Fruit fly (Drosophila melanogaster) whole organism, prepupa: ENCODE measurements around the gene DNAlig3.

Experiments
- CG10631 ChIP-seq: fragments of 200-800 bp; sonication (Bioruptor generic); optimal IDR thresholded peaks from 2 replicates; lab custom pipeline; 2016; ENCODE audit warnings: missing biosample characterization, missing genetic modification characterization
- CG10669 ChIP-seq: fragments of 200-800 bp; sonication (Bioruptor generic); optimal IDR thresholded peaks from 3 replicates; lab custom pipeline; 2018; ENCODE audit warnings: missing biosample characterization, mild to moderate bottlenecking, missing genetic modification characterization, moderate library complexity
- CG11762 ChIP-seq: fragments of 200-800 bp; sonication (Bioruptor generic); optimal IDR thresholded peaks from 3 replicates; lab custom pipeline; 2016; ENCODE audit warnings: missing biosample characterization, missing genetic modification characterization; ENCODE audit not compliant: insufficient read depth
- CG11902 ChIP-seq: fragments of 200-800 bp; sonication (Bioruptor generic); optimal IDR thresholded peaks from 3 replicates; lab custom pipeline; 2016; ENCODE audit warnings: missing biosample characterization, missing genetic modification characterization
- CG15336 ChIP-seq: fragments of 200-800 bp; sonication (Bioruptor generic); IDR thresholded peaks from 2 replicates; pipeline ENCODE4 v1.3.6; 2022; ENCODE audit warnings: missing biosample characterization, missing genetic modification characterization
- CG1621 ChIP-seq: fragments of 200-800 bp; sonication (Bioruptor generic); optimal IDR thresholded peaks from 3 replicates; lab custom pipeline; 2018; ENCODE audit warnings: missing biosample characterization, mild to moderate bottlenecking, missing genetic modification characterization
- CG3032 ChIP-seq: fragments of 200-800 bp; optimal IDR thresholded peaks from 2 replicates; lab custom pipeline; 2019; ENCODE audit warnings: missing biosample characterization, mild to moderate bottlenecking, missing genetic modification characterization, moderate library complexity
- CG31627 ChIP-seq: fragments of 200-800 bp; sonication (Bioruptor generic); optimal IDR thresholded peaks from 3 replicates; lab custom pipeline; 2016; ENCODE audit warnings: missing biosample characterization, missing genetic modification characterization
- CG32006 ChIP-seq: fragments of 200-800 bp; sonication (Bioruptor generic); optimal IDR thresholded peaks from 3 replicates; lab custom pipeline; 2017; ENCODE audit warnings: missing biosample characterization, mild to moderate bottlenecking, missing genetic modification characterization
- CG34406 ChIP-seq: fragments of 200-800 bp; sonication (Bioruptor generic); optimal IDR thresholded peaks from 3 replicates; lab custom pipeline; 2016; ENCODE audit warnings: missing biosample characterization, missing genetic modification characterization
- CG3919 ChIP-seq: fragments of 200-800 bp; sonication (Bioruptor generic); optimal IDR thresholded peaks from 3 replicates; lab custom pipeline; 2016; ENCODE audit warnings: missing biosample characterization, missing genetic modification characterization
- CG4318 ChIP-seq: fragments of 200-800 bp; sonication (Bioruptor generic); optimal IDR thresholded peaks from 3 replicates; lab custom pipeline; 2017; ENCODE audit warnings: missing biosample characterization, mild to moderate bottlenecking, missing genetic modification characterization
- CG6163 ChIP-seq: fragments of 200-800 bp; sonication (Bioruptor generic); IDR thresholded peaks from 3 replicates; pipeline ENCODE4 v1.3.6; 2022; ENCODE audit warnings: missing biosample characterization, missing genetic modification characterization
- CG6276 ChIP-seq: fragments of 200-800 bp; sonication (Bioruptor generic); optimal IDR thresholded peaks from 2 replicates; lab custom pipeline; 2017; ENCODE audit warnings: missing biosample characterization, mild to moderate bottlenecking, missing genetic modification characterization
- CG6792 ChIP-seq: fragments of 200-800 bp; sonication (Bioruptor generic); optimal IDR thresholded peaks from 3 replicates; lab custom pipeline; 2016; ENCODE audit warnings: missing biosample characterization, missing genetic modification characterization
- CG6854 ChIP-seq: fragments of 200-800 bp; sonication (Bioruptor generic); optimal IDR thresholded peaks from 2 replicates; lab custom pipeline; 2017; ENCODE audit warnings: missing biosample characterization, mild to moderate bottlenecking, missing genetic modification characterization
- CG8319 ChIP-seq: fragments of 200-800 bp; sonication (Bioruptor generic); optimal IDR thresholded peaks from 3 replicates; lab custom pipeline; 2016; ENCODE audit warnings: missing biosample characterization, missing genetic modification characterization
- CG9139 ChIP-seq: fragments of 200-800 bp; sonication (Bioruptor generic); optimal IDR thresholded peaks from 3 replicates; lab custom pipeline; 2017; ENCODE audit warnings: missing biosample characterization, mild to moderate bottlenecking, missing genetic modification characterization
- Eip78C ChIP-seq: fragments of 200-800 bp; sonication (Bioruptor generic); peaks from one replicate; lab custom pipeline; 2016; ENCODE audit warnings: missing biosample characterization, missing genetic modification characterization
- Eip93F ChIP-seq: fragments of 200-800 bp; sonication (Bioruptor generic); optimal IDR thresholded peaks from 2 replicates; lab custom pipeline; 2016; ENCODE audit warnings: missing biosample characterization, mild to moderate bottlenecking, missing genetic modification characterization
- Ets96B ChIP-seq: fragments of 200-800 bp; optimal IDR thresholded peaks from 2 replicates; lab custom pipeline; 2019; ENCODE audit warnings: missing biosample characterization, mild to moderate bottlenecking, missing genetic modification characterization, moderate library complexity
- Hr38 ChIP-seq: sonication (Bioruptor generic); optimal IDR thresholded peaks from 2 replicates; lab custom pipeline; 2016; ENCODE audit warnings: missing biosample characterization, missing genetic modification characterization
- Hr39 ChIP-seq: fragments of 200-800 bp; sonication (Bioruptor generic); optimal IDR thresholded peaks from 2 replicates; lab custom pipeline; 2016; ENCODE audit warnings: missing biosample characterization, missing genetic modification characterization
- Hr4 ChIP-seq: fragments of 200-800 bp; sonication (Bioruptor generic); optimal IDR thresholded peaks from 3 replicates; lab custom pipeline; 2016; ENCODE audit warnings: missing biosample characterization, missing genetic modification characterization
- Lpt ChIP-seq: fragments of 200-800 bp; sonication (Bioruptor generic); optimal IDR thresholded peaks from 3 replicates; lab custom pipeline; 2016; ENCODE audit warnings: missing biosample characterization, missing genetic modification characterization
- Met ChIP-seq: fragments of 200-800 bp; sonication (Bioruptor generic); optimal IDR thresholded peaks from 3 replicates; lab custom pipeline; 2016; ENCODE audit warnings: missing biosample characterization, missing genetic modification characterization
- OdsH ChIP-seq: fragments of 200-800 bp; sonication (Bioruptor generic); optimal IDR thresholded peaks from 3 replicates; lab custom pipeline; 2016; ENCODE audit warnings: missing biosample characterization, missing genetic modification characterization
- Sox102F ChIP-seq: fragments of 200-800 bp; sonication (Bioruptor generic); optimal IDR thresholded peaks from 2 replicates; lab custom pipeline; 2016; ENCODE audit warnings: missing biosample characterization, mild to moderate bottlenecking, missing genetic modification characterization
- Sox14 ChIP-seq: fragments of 200-800 bp; sonication (Bioruptor generic); optimal IDR thresholded peaks from 3 replicates; lab custom pipeline; 2016; ENCODE audit warnings: missing biosample characterization, missing genetic modification characterization
- achi ChIP-seq: fragments of 200-800 bp; sonication (Bioruptor generic); optimal IDR thresholded peaks from 3 replicates; lab custom pipeline; 2016; ENCODE audit warnings: missing biosample characterization, missing genetic modification characterization
- acj6 ChIP-seq: fragments of 200-800 bp; sonication (Bioruptor generic); optimal IDR thresholded peaks from 3 replicates; lab custom pipeline; 2016; ENCODE audit warnings: missing biosample characterization, missing genetic modification characterization
- cyc ChIP-seq: fragments of 200-800 bp; sonication (Bioruptor generic); optimal IDR thresholded peaks from 3 replicates; lab custom pipeline; 2016; ENCODE audit warnings: missing biosample characterization, missing genetic modification characterization
- dac ChIP-seq: fragments of 200-800 bp; sonication (Bioruptor generic); optimal IDR thresholded peaks from 2 replicates; lab custom pipeline; 2017; ENCODE audit warnings: missing biosample characterization, mild to moderate bottlenecking, missing genetic modification characterization
- dsx ChIP-seq: fragments of 200-800 bp; optimal IDR thresholded peaks from 3 replicates; lab custom pipeline; 2019; ENCODE audit warnings: missing biosample characterization, mild to moderate bottlenecking, missing genetic modification characterization, moderate library complexity; ENCODE audit not compliant: poor library complexity, severe bottlenecking
- esn ChIP-seq: fragments of 200-800 bp; sonication (Bioruptor generic); optimal IDR thresholded peaks from 2 replicates; lab custom pipeline; 2016; ENCODE audit warnings: missing biosample characterization, mild to moderate bottlenecking, missing genetic modification characterization, moderate library complexity
- fd59A ChIP-seq: fragments of 200-800 bp; sonication (Bioruptor generic); optimal IDR thresholded peaks from 2 replicates; lab custom pipeline; 2017; ENCODE audit warnings: missing biosample characterization, mild to moderate bottlenecking, missing genetic modification characterization, missing genetic modification reagents
- fd85E ChIP-seq: fragments of 200-800 bp; sonication (Bioruptor generic); optimal IDR thresholded peaks from 3 replicates; lab custom pipeline; 2016; ENCODE audit warnings: missing biosample characterization, missing genetic modification characterization
- lz ChIP-seq: fragments of 200-800 bp; sonication (Bioruptor generic); optimal IDR thresholded peaks from 3 replicates; lab custom pipeline; 2016; ENCODE audit warnings: missing biosample characterization, missing genetic modification characterization
- net ChIP-seq: fragments of 200-800 bp; sonication (Bioruptor generic); optimal IDR thresholded peaks from 3 replicates; lab custom pipeline; 2016; ENCODE audit warnings: missing biosample characterization, missing genetic modification characterization
- pdm3 ChIP-seq: fragments of 200-800 bp; sonication (Bioruptor generic); optimal IDR thresholded peaks from 3 replicates; lab custom pipeline; 2016; ENCODE audit warnings: missing biosample characterization, missing genetic modification characterization
- salr ChIP-seq, 2 experiments: fragments of 200-800 bp; sonication (Bioruptor generic); optimal IDR thresholded peaks; 3 replicates each; lab custom pipeline; 2016 to 2018; ENCODE audit warnings: missing biosample characterization in 2 of 2, missing genetic modification characterization in 2 of 2, mild to moderate bottlenecking in 1 of 2
- spab ChIP-seq: fragments of 200-800 bp; sonication (Bioruptor generic); optimal IDR thresholded peaks from 2 replicates; lab custom pipeline; 2017; ENCODE audit warnings: missing biosample characterization, mild to moderate bottlenecking, missing genetic modification characterization, missing genetic modification reagents
- svp ChIP-seq: fragments of 200-800 bp; sonication (Bioruptor generic); peaks from one replicate; lab custom pipeline; 2016; ENCODE audit warnings: missing biosample characterization, missing genetic modification characterization
- topi ChIP-seq: fragments of 200-800 bp; sonication (Bioruptor generic); optimal IDR thresholded peaks from 3 replicates; lab custom pipeline; 2016; ENCODE audit warnings: missing biosample characterization, missing genetic modification characterization
- vri ChIP-seq: fragments of 200-800 bp; sonication (Bioruptor generic); optimal IDR thresholded peaks from 3 replicates; lab custom pipeline; 2016; ENCODE audit warnings: missing biosample characterization, mild to moderate bottlenecking, missing genetic modification characterization

Gene DNAlig3

DNA sequence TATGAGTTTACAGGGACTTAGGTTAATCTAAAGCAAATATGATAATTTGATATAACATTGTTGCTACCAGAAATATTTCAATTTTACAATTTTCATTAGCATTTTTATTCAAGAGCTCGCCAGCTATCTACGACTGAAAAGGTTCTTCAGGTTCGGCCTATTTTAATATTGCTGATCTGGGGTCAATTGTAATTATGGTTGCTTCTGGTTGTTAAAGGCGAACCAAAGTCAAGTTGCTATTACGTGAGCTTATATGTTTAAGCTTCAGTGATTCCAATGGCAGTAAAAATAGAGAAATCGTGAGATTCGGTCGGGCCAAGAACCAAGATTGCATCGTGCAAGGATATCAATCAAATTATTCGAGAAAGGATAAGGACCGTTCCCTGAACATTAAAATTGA lies 34.3 kb upstream of the DNAlig3 start, which contains the start of gene Desat2:
Desat2 (plus strand) TSS at position 301 of the 400 bp plus-strand sequence.
- no peak for TF ChIP-seq CG10631 (GFP tag; lab: Kevin White, UChicago)

dm6 chr3R:12433764-12434163 lies 32.1 kb upstream of the DNAlig3 start, which contains the start of the genes Aos1 and Srlp:
Gene Aos1 (minus strand): TSS chr3R:12433822.
Gene Srlp (plus strand): TSS chr3R:12434098.
- TF ChIP-seq acj6 (GFP tag; lab: Kevin White, UChicago), result no peak
- no peak for TF ChIP-seq cyc (GFP tag; lab: Kevin White, UChicago)
- TF ChIP-seq CG10669 (GFP tag; lab: Kevin White, UChicago), result no peak
- no peak for TF ChIP-seq CG4318 (GFP tag; lab: Kevin White, UChicago)
- TF ChIP-seq fd85E, result no peak
- no peak for TF ChIP-seq Hr4 (GFP tag; lab: Kevin White, UChicago)
- TF ChIP-seq Eip78C (GFP tag; lab: Kevin White, UChicago), result peak; percentile 47
- TF ChIP-seq CG6854 (GFP tag; lab: Kevin White, UChicago), result no peak
- TF ChIP-seq fd59A (GFP tag; lab: Kevin White, UChicago), result no peak
- TF ChIP-seq lz (GFP tag; lab: Kevin White, UChicago), result peak; percentile 2
- TF ChIP-seq CG3032 (tag; lab: Kevin White, UChicago), result peak; percentile 70
- peak; percentile 43 for TF ChIP-seq esn (GFP tag; lab: Kevin White, UChicago)
- TF ChIP-seq Met, result no peak
- TF ChIP-seq CG34406 (GFP tag; lab: Kevin White, UChicago), result no peak
- TF ChIP-seq Hr38 (GFP tag; lab: Kevin White, UChicago), result no peak
- TF ChIP-seq Eip93F (GFP tag; lab: Kevin White, UChicago), result no peak
- no peak for TF ChIP-seq CG6792 (GFP tag; lab: Kevin White, UChicago)
- no peak for TF ChIP-seq CG9139 (GFP tag; lab: Kevin White, UChicago)
- no peak for TF ChIP-seq CG32006 (GFP tag; lab: Kevin White, UChicago)
- TF ChIP-seq CG15336 (GFP tag; lab: Robert Waterston, UW), result no peak
- no peak for TF ChIP-seq CG3919 (GFP tag; lab: Kevin White, UChicago)
- peak; percentile 52 for TF ChIP-seq Sox14 (GFP tag; lab: Kevin White, UChicago)
- peak; percentile 10 for TF ChIP-seq CG8319
- TF ChIP-seq CG6163 (GFP tag; lab: Robert Waterston, UW), result no peak
- peak; percentile 14 for TF ChIP-seq topi (GFP tag; lab: Kevin White, UChicago)
- TF ChIP-seq achi (GFP tag; lab: Kevin White, UChicago), result no peak
- TF ChIP-seq OdsH (GFP tag; lab: Kevin White, UChicago), result no peak
- peak; percentile 14 for TF ChIP-seq Lpt (GFP tag; lab: Kevin White, UChicago)
- TF ChIP-seq Sox102F, result no peak
- TF ChIP-seq CG11762 (GFP tag; lab: Kevin White, UChicago), result no peak
- peak; percentile 35 for TF ChIP-seq Ets96B (tag; lab: Kevin White, UChicago)
- peak; percentile 45 for TF ChIP-seq dsx (GFP tag; lab: Kevin White, UChicago)
- TF ChIP-seq dac, result no peak
- no peak for TF ChIP-seq pdm3 (GFP tag; lab: Kevin White, UChicago)
- no peak for TF ChIP-seq CG31627 (GFP tag; lab: Kevin White, UChicago)
- TF ChIP-seq vri (GFP tag; lab: Kevin White, UChicago), result no peak
- TF ChIP-seq CG6276 (GFP tag; lab: Kevin White, UChicago), result no peak
- no peak for TF ChIP-seq CG11902 (GFP tag; lab: Kevin White, UChicago)
- no peak for TF ChIP-seq salr (GFP tag; optimal IDR thresholded peaks at IDR 0.05; lab: Kevin White, UChicago)
- TF ChIP-seq net (GFP tag; lab: Kevin White, UChicago), result no peak
- no peak for TF ChIP-seq Hr39 (GFP tag; lab: Kevin White, UChicago)
- no peak for TF ChIP-seq svp (GFP tag; lab: Kevin White, UChicago)
- no peak for TF ChIP-seq spab (GFP tag; lab: Kevin White, UChicago)
- no peak for TF ChIP-seq CG1621 (tag; lab: Kevin White, UChicago)
